Fruit fly (Drosophila melanogaster) whole organism, prepupa: ENCODE results near the gene PAN3.
A peak's percentile ranks its signal among the peaks of the same experiment; 100 is the strongest.

Source experiments
- Blimp-1 ChIP-seq: fragments of 200-800 bp; sonication (Bioruptor generic); optimal IDR thresholded peaks from 3 replicates; lab custom pipeline; 2017; ENCODE audit warnings: missing biosample characterization, missing genetic modification characterization, mild to moderate bottlenecking, moderate library complexity, missing genetic modification reagents
- CG10631 ChIP-seq: fragments of 200-800 bp; sonication (Bioruptor generic); optimal IDR thresholded peaks from 2 replicates; lab custom pipeline; 2016; ENCODE audit warnings: missing biosample characterization, missing genetic modification characterization
- CG10669 ChIP-seq: fragments of 200-800 bp; sonication (Bioruptor generic); optimal IDR thresholded peaks from 3 replicates; lab custom pipeline; 2018; ENCODE audit warnings: missing biosample characterization, mild to moderate bottlenecking, missing genetic modification characterization, moderate library complexity
- CG11294 ChIP-seq: fragments of 200-800 bp; sonication (Bioruptor generic); IDR thresholded peaks from 2 replicates; pipeline ENCODE4 v1.3.6; 2022; ENCODE audit warnings: missing biosample characterization, missing genetic modification characterization
- CG11762 ChIP-seq: fragments of 200-800 bp; sonication (Bioruptor generic); optimal IDR thresholded peaks from 3 replicates; lab custom pipeline; 2016; ENCODE audit warnings: missing biosample characterization, missing genetic modification characterization; ENCODE audit not compliant: insufficient read depth
- CG15336 ChIP-seq: fragments of 200-800 bp; sonication (Bioruptor generic); IDR thresholded peaks from 2 replicates; pipeline ENCODE4 v1.3.6; 2022; ENCODE audit warnings: missing biosample characterization, missing genetic modification characterization
- CG1621 ChIP-seq: fragments of 200-800 bp; sonication (Bioruptor generic); optimal IDR thresholded peaks from 3 replicates; lab custom pipeline; 2018; ENCODE audit warnings: missing biosample characterization, mild to moderate bottlenecking, missing genetic modification characterization
- CG16779 ChIP-seq: fragments of 200-800 bp; sonication (Bioruptor generic); optimal IDR thresholded peaks from 3 replicates; lab custom pipeline; 2017; ENCODE audit warnings: missing biosample characterization, mild to moderate bottlenecking, missing genetic modification characterization
- CG34406 ChIP-seq: fragments of 200-800 bp; sonication (Bioruptor generic); optimal IDR thresholded peaks from 3 replicates; lab custom pipeline; 2016; ENCODE audit warnings: missing biosample characterization, missing genetic modification characterization
- CG3919 ChIP-seq: fragments of 200-800 bp; sonication (Bioruptor generic); optimal IDR thresholded peaks from 3 replicates; lab custom pipeline; 2016; ENCODE audit warnings: missing biosample characterization, missing genetic modification characterization
- CG4318 ChIP-seq: fragments of 200-800 bp; sonication (Bioruptor generic); optimal IDR thresholded peaks from 3 replicates; lab custom pipeline; 2017; ENCODE audit warnings: missing biosample characterization, mild to moderate bottlenecking, missing genetic modification characterization
- CG6163 ChIP-seq: fragments of 200-800 bp; sonication (Bioruptor generic); IDR thresholded peaks from 3 replicates; pipeline ENCODE4 v1.3.6; 2022; ENCODE audit warnings: missing biosample characterization, missing genetic modification characterization
- CG6854 ChIP-seq: fragments of 200-800 bp; sonication (Bioruptor generic); optimal IDR thresholded peaks from 2 replicates; lab custom pipeline; 2017; ENCODE audit warnings: missing biosample characterization, mild to moderate bottlenecking, missing genetic modification characterization
- CG7368 ChIP-seq: fragments of 200-800 bp; sonication (Bioruptor generic); optimal IDR thresholded peaks from 3 replicates; lab custom pipeline; 2016; ENCODE audit warnings: missing biosample characterization, missing genetic modification characterization
- CG8119 ChIP-seq: fragments of 200-800 bp; sonication (Bioruptor generic); IDR thresholded peaks from 3 replicates; pipeline ENCODE4 v1.3.6; 2022; ENCODE audit warnings: missing biosample characterization, missing genetic modification characterization
- CG8632 ChIP-seq: fragments of 200-800 bp; sonication (Bioruptor generic); optimal IDR thresholded peaks from 3 replicates; lab custom pipeline; 2016; ENCODE audit warnings: missing biosample characterization, missing genetic modification characterization
- Eip75B ChIP-seq: fragments of 200-800 bp; sonication (Bioruptor generic); optimal IDR thresholded peaks from 3 replicates; lab custom pipeline; 2016; ENCODE audit warnings: missing biosample characterization, missing genetic modification characterization
- Ets21C ChIP-seq: fragments of 200-800 bp; sonication (Bioruptor generic); optimal IDR thresholded peaks from 3 replicates; lab custom pipeline; 2016; ENCODE audit warnings: missing biosample characterization, missing genetic modification characterization
- Hr39 ChIP-seq: fragments of 200-800 bp; sonication (Bioruptor generic); optimal IDR thresholded peaks from 2 replicates; lab custom pipeline; 2016; ENCODE audit warnings: missing biosample characterization, missing genetic modification characterization
- Met ChIP-seq: fragments of 200-800 bp; sonication (Bioruptor generic); optimal IDR thresholded peaks from 3 replicates; lab custom pipeline; 2016; ENCODE audit warnings: missing biosample characterization, missing genetic modification characterization
- Smox ChIP-seq: fragments of 200-800 bp; sonication (Bioruptor generic); optimal IDR thresholded peaks from 3 replicates; lab custom pipeline; 2016; ENCODE audit warnings: missing biosample characterization, missing genetic modification characterization
- Sox102F ChIP-seq: fragments of 200-800 bp; sonication (Bioruptor generic); optimal IDR thresholded peaks from 2 replicates; lab custom pipeline; 2016; ENCODE audit warnings: missing biosample characterization, mild to moderate bottlenecking, missing genetic modification characterization
- Sox14 ChIP-seq: fragments of 200-800 bp; sonication (Bioruptor generic); optimal IDR thresholded peaks from 3 replicates; lab custom pipeline; 2016; ENCODE audit warnings: missing biosample characterization, missing genetic modification characterization
- achi ChIP-seq: fragments of 200-800 bp; sonication (Bioruptor generic); optimal IDR thresholded peaks from 3 replicates; lab custom pipeline; 2016; ENCODE audit warnings: missing biosample characterization, missing genetic modification characterization
- acj6 ChIP-seq: fragments of 200-800 bp; sonication (Bioruptor generic); optimal IDR thresholded peaks from 3 replicates; lab custom pipeline; 2016; ENCODE audit warnings: missing biosample characterization, missing genetic modification characterization
- cyc ChIP-seq: fragments of 200-800 bp; sonication (Bioruptor generic); optimal IDR thresholded peaks from 3 replicates; lab custom pipeline; 2016; ENCODE audit warnings: missing biosample characterization, missing genetic modification characterization
- dac ChIP-seq: fragments of 200-800 bp; sonication (Bioruptor generic); optimal IDR thresholded peaks from 2 replicates; lab custom pipeline; 2017; ENCODE audit warnings: missing biosample characterization, mild to moderate bottlenecking, missing genetic modification characterization
- eg ChIP-seq: fragments of 200-800 bp; sonication (Bioruptor generic); IDR thresholded peaks from 3 replicates; pipeline ENCODE4 v1.3.6; 2022; ENCODE audit warnings: missing biosample characterization, missing genetic modification characterization
- fd59A ChIP-seq: fragments of 200-800 bp; sonication (Bioruptor generic); optimal IDR thresholded peaks from 2 replicates; lab custom pipeline; 2017; ENCODE audit warnings: missing biosample characterization, mild to moderate bottlenecking, missing genetic modification characterization, missing genetic modification reagents
- fd85E ChIP-seq: fragments of 200-800 bp; sonication (Bioruptor generic); optimal IDR thresholded peaks from 3 replicates; lab custom pipeline; 2016; ENCODE audit warnings: missing biosample characterization, missing genetic modification characterization
- fkh ChIP-seq: fragments of 200-800 bp; sonication (Bioruptor generic); optimal IDR thresholded peaks from 3 replicates; lab custom pipeline; 2017; ENCODE audit warnings: missing biosample characterization, mild to moderate bottlenecking, missing genetic modification characterization, moderate library complexity
- lz ChIP-seq: fragments of 200-800 bp; sonication (Bioruptor generic); optimal IDR thresholded peaks from 3 replicates; lab custom pipeline; 2016; ENCODE audit warnings: missing biosample characterization, missing genetic modification characterization
- net ChIP-seq: fragments of 200-800 bp; sonication (Bioruptor generic); optimal IDR thresholded peaks from 3 replicates; lab custom pipeline; 2016; ENCODE audit warnings: missing biosample characterization, missing genetic modification characterization
- pdm3 ChIP-seq: fragments of 200-800 bp; sonication (Bioruptor generic); optimal IDR thresholded peaks from 3 replicates; lab custom pipeline; 2016; ENCODE audit warnings: missing biosample characterization, missing genetic modification characterization
- ss ChIP-seq, 2 experiments: fragments of 200-800 bp; sonication (Bioruptor generic); optimal IDR thresholded peaks; 2 replicates in 1 of 2; 3 replicates in 1 of 2; lab custom pipeline; 2017 to 2018; ENCODE audit warnings: mild to moderate bottlenecking in 2 of 2, missing biosample characterization in 2 of 2, missing genetic modification characterization in 2 of 2, moderate library complexity in 1 of 2
- svp ChIP-seq: fragments of 200-800 bp; sonication (Bioruptor generic); peaks from one replicate; lab custom pipeline; 2016; ENCODE audit warnings: missing biosample characterization, missing genetic modification characterization
- vri ChIP-seq: fragments of 200-800 bp; sonication (Bioruptor generic); optimal IDR thresholded peaks from 3 replicates; lab custom pipeline; 2016; ENCODE audit warnings: missing biosample characterization, mild to moderate bottlenecking, missing genetic modification characterization

PAN3 gene

DNA sequence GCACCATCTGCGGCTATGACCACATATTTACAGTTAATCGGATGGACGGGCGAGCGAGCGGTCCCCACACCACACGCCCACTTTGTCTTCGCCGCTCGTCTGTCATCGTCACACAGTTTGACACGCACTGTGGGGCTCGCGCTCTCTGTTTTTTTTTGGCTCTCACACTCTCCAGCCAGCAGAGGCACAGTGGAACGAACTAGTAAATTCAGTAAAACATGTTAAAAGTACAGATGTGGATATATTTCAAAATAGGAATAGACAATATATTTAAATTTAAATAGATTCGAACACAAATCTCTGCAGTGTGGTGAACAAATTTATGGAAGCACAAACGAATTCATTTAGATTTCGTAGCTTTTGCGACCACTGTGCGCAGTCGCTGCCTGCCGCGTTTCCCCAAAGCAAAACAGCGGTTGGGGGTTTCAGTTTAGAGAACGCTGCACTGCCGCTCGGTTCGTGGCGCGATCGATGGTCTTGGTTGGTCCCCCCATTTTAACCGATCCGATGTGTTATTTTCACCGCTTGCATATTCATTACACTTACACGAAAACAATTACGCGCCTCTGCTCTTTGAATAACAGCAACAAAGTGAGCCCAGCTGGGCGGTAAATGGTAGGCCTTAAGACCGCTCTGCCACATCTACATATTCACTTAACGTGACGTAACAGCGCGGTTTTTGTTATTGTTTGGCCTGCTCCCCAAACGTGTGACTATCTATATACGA is 10.4 kb downstream of the PAN3 start (continued):
- peak; percentile 95 for TF ChIP-seq fd59A
- TF ChIP-seq fkh (GFP tag; lab: Kevin White, UChicago): peak; percentile 88
- TF ChIP-seq CG10631 (GFP tag; lab: Kevin White, UChicago): peak; percentile 98
- TF ChIP-seq CG3919 (GFP tag; lab: Kevin White, UChicago): peak; percentile 99
- TF ChIP-seq CG11294 (GFP tag; lab: Robert Waterston, UW): peak; percentile 97
- peak; percentile 99 for TF ChIP-seq CG6163 (GFP tag; lab: Robert Waterston, UW)
- TF ChIP-seq Blimp-1 (GFP tag; lab: Kevin White, UChicago): peak; percentile 86
- peak; percentile 97 for TF ChIP-seq CG16779 (tag; lab: Kevin White, UChicago)
- TF ChIP-seq CG4318: peak; percentile 98
- TF ChIP-seq CG10669 (GFP tag; lab: Kevin White, UChicago): peak; percentile 97
- TF ChIP-seq dac: peak; percentile 97
- TF ChIP-seq lz (GFP tag; lab: Kevin White, UChicago): peak; percentile 99
- peak; percentile 99 for TF ChIP-seq CG8632 (GFP tag; lab: Kevin White, UChicago)
- peak; percentile 99 for TF ChIP-seq CG8119 (GFP tag; lab: Robert Waterston, UW)
- TF ChIP-seq ss (GFP tag; optimal IDR thresholded peaks at IDR 0.05; lab: Kevin White, UChicago): peak; percentile 96

DNA sequence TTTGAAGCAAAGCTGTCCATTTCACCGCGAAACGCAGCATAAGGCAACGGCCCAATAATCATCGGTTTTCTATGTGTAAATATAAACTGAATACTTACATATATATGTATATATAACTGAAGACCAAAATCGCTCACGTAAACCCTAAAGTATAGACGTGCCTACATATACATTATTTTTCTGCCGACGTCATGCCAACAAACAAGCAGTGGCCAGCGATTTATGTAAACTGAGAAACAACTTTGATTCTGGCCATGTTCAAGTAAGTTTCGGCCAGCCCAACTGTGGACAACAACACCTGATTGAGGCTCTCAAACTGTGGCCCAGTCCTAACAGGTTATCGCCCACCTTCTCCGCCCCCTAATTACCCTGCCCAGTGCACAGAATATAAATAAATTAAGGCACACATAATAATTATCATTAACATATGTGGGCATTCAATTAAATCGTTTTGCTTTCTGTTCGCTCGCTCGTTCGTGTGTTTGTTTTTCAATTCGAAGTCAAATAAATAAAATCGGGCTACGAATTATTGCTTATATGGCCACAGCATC is 11.1 kb downstream of the PAN3 start:
- TF ChIP-seq Blimp-1 (GFP tag; lab: Kevin White, UChicago) (no peak), Sox102F (GFP tag; lab: Kevin White, UChicago) (no peak), fkh (GFP tag; lab: Kevin White, UChicago) (peak; percentile 49), cyc (GFP tag; lab: Kevin White, UChicago) (no peak), CG34406 (GFP tag; lab: Kevin White, UChicago) (no peak), Ets21C (no peak), CG11294 (GFP tag; lab: Robert Waterston, UW) (no peak), dac (no peak), Sox14 (GFP tag; lab: Kevin White, UChicago) (no peak), CG6854 (GFP tag; lab: Kevin White, UChicago) (no peak), pdm3 (GFP tag; lab: Kevin White, UChicago) (no peak), net (GFP tag; lab: Kevin White, UChicago) (no peak), svp (GFP tag; lab: Kevin White, UChicago) (peak; percentile 77), lz (GFP tag; lab: Kevin White, UChicago) (no peak), Hr39 (GFP tag; lab: Kevin White, UChicago) (no peak), Eip75B (GFP tag; lab: Kevin White, UChicago) (no peak), achi (GFP tag; lab: Kevin White, UChicago) (no peak)
- TF ChIP-seq, all 60 proteins: peak for 2

DNA sequence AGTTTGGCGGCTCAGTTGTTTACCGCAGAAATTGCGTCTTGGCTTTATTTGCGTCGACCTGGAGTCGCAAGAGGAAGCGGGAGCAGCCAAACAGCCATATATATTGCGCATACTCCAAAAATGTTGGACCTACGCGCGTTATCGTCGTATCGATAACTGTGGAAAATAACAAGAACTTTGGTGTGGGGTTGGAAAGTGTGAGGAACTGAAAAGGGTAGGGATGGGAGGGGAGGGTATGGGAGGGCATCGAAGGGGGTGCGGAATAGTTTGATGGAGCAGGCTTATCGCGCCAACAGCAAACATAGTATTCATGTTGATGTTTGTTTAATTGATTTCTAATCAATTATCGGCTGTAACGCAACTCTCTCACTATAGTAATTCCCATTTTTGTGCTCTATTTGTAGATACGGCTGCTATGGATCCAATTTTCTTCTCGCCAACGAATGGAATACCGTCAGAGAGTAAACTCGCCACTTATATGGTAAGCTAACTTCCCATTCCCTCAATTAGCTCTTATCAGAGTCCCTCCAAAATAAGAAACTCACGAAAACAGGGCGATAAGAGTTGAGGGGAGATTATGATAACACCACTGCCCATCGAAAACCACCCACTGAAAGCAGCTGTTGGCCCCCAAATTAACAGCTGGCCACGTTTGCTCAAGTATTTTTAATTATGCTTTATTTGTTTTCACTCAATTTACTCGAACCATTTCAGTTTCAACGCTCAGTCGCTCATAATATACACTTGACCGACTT is 12.6 kb downstream of the PAN3 start:
- TF ChIP-seq CG10631 (GFP tag; lab: Kevin White, UChicago): no peak
- TF ChIP-seq CG3919 (GFP tag; lab: Kevin White, UChicago): no peak
- TF ChIP-seq vri (GFP tag; lab: Kevin White, UChicago): peak; percentile 48
- peak; percentile 92 for TF ChIP-seq fkh (GFP tag; lab: Kevin White, UChicago)
- TF ChIP-seq dac: no peak
- TF ChIP-seq Sox14 (GFP tag; lab: Kevin White, UChicago): no peak
- TF ChIP-seq, all 60 proteins: peak for 2

DNA sequence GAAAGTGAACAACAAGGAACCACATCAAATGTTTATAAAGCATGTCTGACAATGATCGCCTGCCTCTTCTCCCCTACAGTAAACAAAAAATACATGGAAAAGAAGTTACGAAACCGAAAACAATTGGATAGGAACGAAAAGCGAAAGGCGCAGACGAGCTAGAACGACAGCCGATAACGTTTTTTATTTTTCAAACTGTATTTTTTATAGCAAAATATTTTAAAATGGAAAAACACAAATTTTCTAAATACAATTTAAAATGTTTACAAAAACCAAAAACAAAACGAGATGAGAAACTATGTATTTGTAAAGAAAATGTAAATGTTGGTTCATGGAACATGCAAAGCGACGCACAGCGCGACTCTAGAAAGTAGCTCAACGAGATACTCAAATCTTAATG is 18.1 kb downstream of the PAN3 start:
- TF ChIP-seq CG11762: no peak
- no peak for TF ChIP-seq CG11294 (GFP tag; lab: Robert Waterston, UW)
- TF ChIP-seq CG4318: no peak
- TF ChIP-seq CG15336 (GFP tag; lab: Robert Waterston, UW): no peak
- TF ChIP-seq CG1621: no peak
- TF ChIP-seq Smox (GFP tag; lab: Kevin White, UChicago): no peak
- TF ChIP-seq CG34406 (GFP tag; lab: Kevin White, UChicago): no peak
- no peak for TF ChIP-seq vri (GFP tag; lab: Kevin White, UChicago)
- TF ChIP-seq acj6 (GFP tag; lab: Kevin White, UChicago): no peak
- TF ChIP-seq fkh (GFP tag; lab: Kevin White, UChicago): no peak
- no peak for TF ChIP-seq CG7368 (GFP tag; lab: Kevin White, UChicago)
- TF ChIP-seq Blimp-1 (GFP tag; lab: Kevin White, UChicago): no peak
- TF ChIP-seq eg (GFP tag; lab: Robert Waterston, UW): no peak
- TF ChIP-seq fd85E (GFP tag; lab: Kevin White, UChicago): no peak
- TF ChIP-seq Met: no peak
- no peak for TF ChIP-seq ss (GFP tag; optimal IDR thresholded peaks at IDR 0.05; lab: Kevin White, UChicago)
